Worm (Caenorhabditis elegans) whole organism, early embryonic: Measurements from ENCODE around the gene gck-2.

ENCODE experiments used
- B0310.2 ChIP-seq: sonication (generic microtip); optimal IDR thresholded peaks from 2 replicates; lab custom pipeline; 2016; ENCODE audit warnings: mild to moderate bottlenecking, missing genetic modification characterization, missing compliant biosample characterization
- F13C5.2 ChIP-seq: sonication (generic microtip); optimal IDR thresholded peaks from 2 replicates; lab custom pipeline; 2017; ENCODE audit warnings: mild to moderate bottlenecking, missing genetic modification characterization, inconsistent platforms, missing compliant biosample characterization
- aly-1 ChIP-seq: sonication (generic microtip); optimal IDR thresholded peaks from 2 replicates; lab custom pipeline; 2016; ENCODE audit warnings: missing genetic modification characterization, missing compliant biosample characterization
- ama-1 ChIP-seq: fragments of 150-350 bp; optimal IDR thresholded peaks from 2 replicates; lab custom pipeline; 2014
- ceh-13 ChIP-seq: fragments of 200-800 bp; sonication (Bioruptor generic); optimal IDR thresholded peaks from 2 replicates; lab custom pipeline; 2018; ENCODE audit warnings: mild to moderate bottlenecking, missing genetic modification characterization, missing compliant biosample characterization
- ceh-36 ChIP-seq: sonication (generic microtip); optimal IDR thresholded peaks from 2 replicates; lab custom pipeline; 2016; ENCODE audit warnings: missing genetic modification characterization, inconsistent platforms, missing compliant biosample characterization
- ets-7 ChIP-seq: sonication (generic microtip); optimal IDR thresholded peaks from 2 replicates; lab custom pipeline; 2016; ENCODE audit warnings: missing genotype, missing genetic modification characterization, missing compliant biosample characterization
- flt-1 ChIP-seq: fragments of 200-800 bp; sonication (Bioruptor generic); IDR thresholded peaks from 2 replicates; pipeline ENCODE4 v1.3.6; 2022; ENCODE audit warnings: missing genetic modification characterization, missing compliant biosample characterization
- hmbx-1 ChIP-seq: sonication (generic microtip); optimal IDR thresholded peaks from 2 replicates; lab custom pipeline; 2016; ENCODE audit warnings: mild to moderate bottlenecking, missing genetic modification characterization, missing compliant biosample characterization
- hmg-4 ChIP-seq: fragments of 200-800 bp; sonication (Bioruptor generic); optimal IDR thresholded peaks from 2 replicates; lab custom pipeline; 2018; ENCODE audit warnings: mild to moderate bottlenecking, missing genetic modification characterization, missing compliant biosample characterization
- hnd-1 ChIP-seq: sonication (generic microtip); optimal IDR thresholded peaks from 2 replicates; lab custom pipeline; 2016; ENCODE audit warnings: missing genetic modification characterization, missing compliant biosample characterization
- pes-1 ChIP-seq: fragments of 200-800 bp; sonication (Bioruptor generic); IDR thresholded peaks from 2 replicates; pipeline ENCODE4 v1.3.6; 2022; ENCODE audit warnings: missing genetic modification reagents, missing genetic modification characterization, missing compliant biosample characterization
- scrt-1 ChIP-seq: fragments of 200-800 bp; sonication (Bioruptor generic); IDR thresholded peaks from 2 replicates; pipeline ENCODE4 v1.3.6; 2022; ENCODE audit warnings: missing genetic modification characterization, missing compliant biosample characterization
- sea-1 ChIP-seq: fragments of 200-800 bp; sonication (Bioruptor generic); conservative IDR thresholded peaks from 2 replicates; pipeline ENCODE4 v1.3.6; 2022; ENCODE audit warnings: missing genetic modification characterization, missing compliant biosample characterization
- tbx-11 ChIP-seq: fragments of 200-800 bp; sonication (Bioruptor generic); IDR thresholded peaks from 2 replicates; pipeline ENCODE4 v1.3.6; 2022; ENCODE audit warnings: missing genetic modification characterization, missing compliant biosample characterization
- tbx-37 ChIP-seq: fragments of 200-800 bp; sonication (Bioruptor generic); conservative IDR thresholded peaks from 2 replicates; pipeline ENCODE4 v1.3.6; 2022; ENCODE audit warnings: missing genetic modification reagents, missing genetic modification characterization, missing compliant biosample characterization
- tra-4 ChIP-seq: sonication (generic microtip); optimal IDR thresholded peaks from 2 replicates; lab custom pipeline; 2017; ENCODE audit warnings: missing genetic modification characterization, missing compliant biosample characterization

gck-2 gene

DNA sequence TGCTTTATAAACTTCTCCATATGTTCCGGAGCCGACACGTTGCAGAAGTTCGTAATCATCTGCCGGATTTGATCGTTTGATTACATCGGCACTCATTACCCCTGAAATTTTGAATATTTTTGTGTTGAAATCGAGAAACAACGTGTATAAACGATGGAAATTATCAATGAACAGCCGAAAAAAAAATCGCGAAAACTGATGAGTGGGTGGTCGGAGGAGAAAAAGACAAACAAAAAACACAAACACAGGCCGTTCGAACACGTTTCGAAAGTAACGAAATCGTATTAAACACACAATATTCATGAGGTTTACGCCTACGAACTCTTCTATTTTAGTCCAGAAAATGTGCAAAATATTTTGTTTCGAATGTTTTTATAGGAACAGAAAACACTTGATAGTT is at the start of gene gck-2:
Gene gck-2 (minus strand): TSS at position 101 of the 400 bp plus-strand sequence.
- TF ChIP-seq tbx-11 (GFP tag; lab: Robert Waterston, UW) (no peak), ets-7 (tag; lab: Kevin White, UChicago) (no peak), hnd-1 (tag; lab: Kevin White, UChicago) (no peak), ceh-13 (GFP tag; lab: Kevin White, UChicago) (no peak), F13C5.2 (tag; lab: Kevin White, UChicago) (no peak), B0310.2 (tag; lab: Kevin White, UChicago) (no peak), hmbx-1 (tag; lab: Kevin White, UChicago) (no peak), sea-1 (GFP tag; lab: Robert Waterston, UW) (no peak), tra-4 (no peak), scrt-1 (GFP tag; lab: Robert Waterston, UW) (no peak), aly-1 (tag; lab: Kevin White, UChicago) (no peak), tbx-37 (GFP tag; lab: Robert Waterston, UW) (no peak), flt-1 (GFP tag; lab: Robert Waterston, UW) (no peak), pes-1 (GFP tag; lab: Robert Waterston, UW) (no peak), ama-1 (lab: Kevin White, UChicago) (no peak), ceh-36 (tag; lab: Kevin White, UChicago) (no peak), hmg-4 (GFP tag; lab: Kevin White, UChicago) (no peak)

DNA sequence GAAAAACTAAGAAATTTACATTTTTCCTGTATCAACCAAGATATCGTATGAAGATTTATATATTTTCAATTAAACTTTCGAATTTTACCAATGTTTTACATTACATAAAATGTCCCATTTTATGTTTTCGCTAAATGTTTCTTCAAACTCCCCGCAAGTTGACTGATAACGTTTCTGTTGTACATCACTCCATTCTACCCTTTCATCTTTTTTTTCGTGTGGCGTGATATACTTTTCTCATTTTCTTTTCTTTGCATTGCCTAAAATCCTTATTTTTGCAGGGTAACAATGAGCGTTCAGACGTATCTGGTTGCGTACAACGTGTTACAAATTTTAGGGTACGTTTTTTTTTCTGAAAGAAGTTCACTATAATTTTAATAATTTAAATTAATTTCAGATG is 46.5 kb upstream of the gck-2 start, which contains the start of gene hpo-8:
Gene hpo-8 (plus strand): TSS at position 282 of the 400 bp plus-strand sequence.
- no peak for TF ChIP-seq B0310.2 (tag; lab: Kevin White, UChicago)
- no peak for TF ChIP-seq hnd-1 (tag; lab: Kevin White, UChicago)
- TF ChIP-seq tra-4: no peak
- no peak for TF ChIP-seq ceh-36 (tag; lab: Kevin White, UChicago)
- no peak for TF ChIP-seq hmg-4 (GFP tag; lab: Kevin White, UChicago)
- no peak for TF ChIP-seq tbx-11 (GFP tag; lab: Robert Waterston, UW)
- TF ChIP-seq aly-1 (tag; lab: Kevin White, UChicago): no peak
- no peak for TF ChIP-seq flt-1 (GFP tag; lab: Robert Waterston, UW)
- TF ChIP-seq pes-1 (GFP tag; lab: Robert Waterston, UW): no peak
- no peak for TF ChIP-seq sea-1 (GFP tag; lab: Robert Waterston, UW)
- TF ChIP-seq hmbx-1 (tag; lab: Kevin White, UChicago): no peak
- no peak for TF ChIP-seq F13C5.2 (tag; lab: Kevin White, UChicago)

- TF ChIP-seq hmbx-1 (tag; lab: Kevin White, UChicago) (no peak), flt-1 (GFP tag; lab: Robert Waterston, UW) (no peak), hnd-1 (tag; lab: Kevin White, UChicago) (no peak), scrt-1 (GFP tag; lab: Robert Waterston, UW) (no peak), tbx-11 (GFP tag; lab: Robert Waterston, UW) (no peak), pes-1 (GFP tag; lab: Robert Waterston, UW) (no peak), sea-1 (GFP tag; lab: Robert Waterston, UW) (no peak), ceh-13 (GFP tag; lab: Kevin White, UChicago) (no peak), ets-7 (tag; lab: Kevin White, UChicago) (no peak), hmg-4 (GFP tag; lab: Kevin White, UChicago) (no peak), aly-1 (tag; lab: Kevin White, UChicago) (no peak), B0310.2 (tag; lab: Kevin White, UChicago) (no peak)
These were observed 46.1 kb upstream of the gck-2 start, which contains the start of gene T15B7.15 for ce11 chrV:6838599-6838998. Gene T15B7.15 (minus strand): TSS chrV:6838665.

ce11 chrV:6836036-6836435 is 43.6 kb upstream of the gck-2 start:
- TF ChIP-seq ceh-36 (tag; lab: Kevin White, UChicago) (no peak), flt-1 (GFP tag; lab: Robert Waterston, UW) (no peak), hnd-1 (tag; lab: Kevin White, UChicago) (no peak), tbx-37 (GFP tag; lab: Robert Waterston, UW) (no peak), scrt-1 (GFP tag; lab: Robert Waterston, UW) (no peak), F13C5.2 (tag; lab: Kevin White, UChicago) (no peak), aly-1 (tag; lab: Kevin White, UChicago) (no peak), hmg-4 (GFP tag; lab: Kevin White, UChicago) (no peak), pes-1 (GFP tag; lab: Robert Waterston, UW) (no peak), B0310.2 (tag; lab: Kevin White, UChicago) (no peak), ets-7 (tag; lab: Kevin White, UChicago) (no peak), tbx-11 (GFP tag; lab: Robert Waterston, UW) (no peak), sea-1 (GFP tag; lab: Robert Waterston, UW) (no peak), hmbx-1 (tag; lab: Kevin White, UChicago) (no peak), tra-4 (no peak), ama-1 (lab: Kevin White, UChicago) (no peak)

- TF ChIP-seq aly-1 (tag; lab: Kevin White, UChicago): no peak
- TF ChIP-seq F13C5.2 (tag; lab: Kevin White, UChicago): no peak
- no peak for TF ChIP-seq hnd-1 (tag; lab: Kevin White, UChicago)
- no peak for TF ChIP-seq scrt-1 (GFP tag; lab: Robert Waterston, UW)
- no peak for TF ChIP-seq B0310.2 (tag; lab: Kevin White, UChicago)
- TF ChIP-seq ceh-36 (tag; lab: Kevin White, UChicago): no peak
- no peak for TF ChIP-seq flt-1 (GFP tag; lab: Robert Waterston, UW)
- no peak for TF ChIP-seq ceh-13 (GFP tag; lab: Kevin White, UChicago)
- TF ChIP-seq sea-1 (GFP tag; lab: Robert Waterston, UW): no peak
- TF ChIP-seq tbx-11 (GFP tag; lab: Robert Waterston, UW): no peak
- TF ChIP-seq hmg-4 (GFP tag; lab: Kevin White, UChicago): no peak
- TF ChIP-seq hmbx-1 (tag; lab: Kevin White, UChicago): no peak
- no peak for TF ChIP-seq tra-4
- no peak for TF ChIP-seq ama-1 (lab: Kevin White, UChicago)
- TF ChIP-seq tbx-37 (GFP tag; lab: Robert Waterston, UW): no peak
- no peak for TF ChIP-seq ets-7 (tag; lab: Kevin White, UChicago)
- no peak for TF ChIP-seq pes-1 (GFP tag; lab: Robert Waterston, UW)
These were observed 42.8 kb upstream of the gck-2 start, which contains the start of the genes T15B7.14 and col-143 for ce11 chrV:6835242-6835641. Gene T15B7.14 (minus strand): TSS chrV:6835342. Gene col-143 (plus strand): TSS chrV:6835635.

ce11 chrV:6831539-6831938 is 39.1 kb upstream of the gck-2 start:
- TF ChIP-seq aly-1 (tag; lab: Kevin White, UChicago): no peak
- TF ChIP-seq sea-1 (GFP tag; lab: Robert Waterston, UW): 0 out of 2 replicates have a peak, but pooled peaks have one; percentile 7
